Worm (Caenorhabditis elegans): ENCODE results near the gene npax-3.

The npax-3 gene

DNA sequence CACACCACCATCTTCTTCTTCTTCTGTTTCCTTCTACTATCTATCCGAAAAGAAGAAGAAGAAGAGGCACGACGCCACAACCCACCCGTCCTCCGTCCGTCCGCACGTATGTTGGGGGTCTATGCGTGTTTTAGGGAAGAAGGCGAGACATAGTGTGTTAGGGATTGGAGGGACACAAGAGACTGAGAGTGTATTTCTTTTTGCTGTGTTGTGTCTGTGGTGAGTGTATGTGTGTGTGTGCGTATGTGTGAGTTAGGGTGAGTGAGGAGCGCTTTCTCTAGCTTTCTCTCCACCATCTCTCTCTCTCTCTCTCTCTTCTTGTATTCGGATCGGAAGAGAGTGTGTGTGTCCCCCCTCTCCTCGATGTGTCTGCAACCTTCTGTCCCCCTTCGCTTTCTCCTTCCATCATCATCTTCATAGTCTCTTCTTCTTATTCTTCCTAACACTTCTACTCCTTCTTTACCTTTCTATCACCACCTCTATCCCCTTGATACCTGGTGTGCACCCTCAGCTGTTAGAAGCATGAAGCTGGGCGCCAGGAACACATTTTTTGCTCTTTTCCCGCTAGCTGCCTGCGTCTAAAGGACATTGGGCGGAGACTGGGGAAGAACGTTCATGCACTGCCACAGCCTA is 6.2 kb downstream of the npax-3 start (continued):
- TF ChIP-seq hmg-20 (GFP tag; IDR thresholded peaks at IDR 0.05), result no peak
- TF ChIP-seq hlh-12 (tag; optimal IDR thresholded peaks at IDR 0.05), result no peak
- no peak for TF ChIP-seq attf-3 (GFP tag; conservative IDR thresholded peaks at IDR 0.05)
- no peak for TF ChIP-seq snpc-1.3 (tag; optimal IDR thresholded peaks at IDR 0.05; ENCODE audit: insufficient read depth)
- no peak for TF ChIP-seq F57C9.4 (tag; optimal IDR thresholded peaks at IDR 0.05)
- TF ChIP-seq dpl-1 (GFP tag; optimal IDR thresholded peaks at IDR 0.05), result no peak
- TF ChIP-seq nhr-90 (tag; optimal IDR thresholded peaks at IDR 0.05), result no peak
- TF ChIP-seq Y95B8A.8 (GFP tag; IDR thresholded peaks at IDR 0.05), result no peak
- peak; percentile 28 for TF ChIP-seq F23B12.7 (tag; optimal IDR thresholded peaks at IDR 0.05; ENCODE audit: insufficient read depth)
- TF ChIP-seq mcd-1 (GFP tag; IDR thresholded peaks at IDR 0.05), result 0 out of 2 replicates have a peak, but pooled peaks have one; percentile 48
- peak; percentile 37 for TF ChIP-seq tbp1 (GFP tag; optimal IDR thresholded peaks at IDR 0.05)
- no peak for TF ChIP-seq mel-28 (tag; optimal IDR thresholded peaks at IDR 0.05; ENCODE audit: borderline replicate concordance)
- TF ChIP-seq nfya-2 (GFP tag; IDR thresholded peaks at IDR 0.05), result no peak
- TF ChIP-seq bed-2 (GFP tag; IDR thresholded peaks at IDR 0.05), result no peak
- no peak for TF ChIP-seq Y53F4B.3 (GFP tag; IDR thresholded peaks at IDR 0.05)

DNA sequence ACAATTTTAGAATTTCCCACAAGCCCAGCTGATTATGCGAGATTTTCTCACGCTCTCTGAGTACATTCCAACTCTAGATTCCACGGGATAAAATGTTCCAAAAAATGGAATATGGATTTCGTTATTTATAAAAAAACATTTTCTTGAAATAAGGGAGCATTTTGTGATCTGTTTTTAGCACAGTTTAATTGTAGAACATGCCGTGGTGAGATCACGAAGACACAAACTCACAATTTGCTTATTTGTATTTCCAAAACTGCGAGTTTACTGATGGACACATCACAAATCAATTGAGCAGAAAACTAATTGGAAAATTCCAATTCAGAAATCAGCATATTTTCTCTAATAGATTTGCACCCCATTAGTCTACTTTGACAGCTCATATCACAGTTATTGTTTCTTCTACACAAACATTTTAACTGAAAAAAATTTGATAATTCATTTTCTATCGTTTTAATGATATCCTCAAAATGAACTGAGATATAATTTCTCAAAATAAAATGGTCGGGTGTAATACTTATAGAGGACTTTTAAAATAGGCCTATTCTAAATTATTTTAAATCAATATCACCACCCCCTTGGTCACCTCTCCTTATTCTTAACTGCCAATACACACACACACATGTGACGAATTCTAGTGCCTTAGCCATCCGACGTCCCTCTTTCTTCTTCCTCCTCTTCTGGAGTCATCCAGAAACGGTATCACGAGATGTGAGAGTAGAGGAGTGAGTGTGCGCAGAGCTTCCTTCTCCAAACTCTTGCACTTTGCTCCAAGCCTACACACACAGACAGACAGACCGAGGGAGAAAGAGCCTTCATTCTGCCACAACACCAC is 6.9 kb downstream of the npax-3 start:
- no peak for TF ChIP-seq madf-6 (GFP tag; IDR thresholded peaks at IDR 0.05)
- TF ChIP-seq K11D2.4 (GFP tag; IDR thresholded peaks at IDR 0.05), result no peak
- no peak for TF ChIP-seq somi-1 (GFP tag; optimal IDR thresholded peaks at IDR 0.05)
- no peak for TF ChIP-seq ceh-91 (GFP tag; IDR thresholded peaks at IDR 0.05)
- no peak for TF ChIP-seq D2030.7 (GFP tag; IDR thresholded peaks at IDR 0.05)
- no peak for TF ChIP-seq snpc-1.1 (tag; optimal IDR thresholded peaks at IDR 0.05; ENCODE audit: insufficient read depth)
- TF ChIP-seq lag-1 (GFP tag; IDR thresholded peaks at IDR 0.05), result no peak
- no peak for TF ChIP-seq mes-4 (tag; optimal IDR thresholded peaks at IDR 0.05)
- TF ChIP-seq mxl-1 (tag; optimal IDR thresholded peaks at IDR 0.05), result no peak
- TF ChIP-seq lin-35 (GFP tag; optimal IDR thresholded peaks at IDR 0.05), result no peak
- no peak for TF ChIP-seq ccch-3 (GFP tag; optimal IDR thresholded peaks at IDR 0.05)
- TF ChIP-seq tlf-1 (GFP tag; optimal IDR thresholded peaks at IDR 0.05), result no peak
- TF ChIP-seq zfh-2 (GFP tag; conservative IDR thresholded peaks at IDR 0.05), result no peak
- no peak for TF ChIP-seq unc-130 (GFP tag; optimal IDR thresholded peaks at IDR 0.05)
- peak; percentile 68; the same call in 1 of the 2 replicates for TF ChIP-seq hsf-1 (GFP tag; IDR thresholded peaks at IDR 0.05)
- no peak for TF ChIP-seq efl-1 (GFP tag; optimal IDR thresholded peaks at IDR 0.05)
- no peak for TF ChIP-seq egl-18 (GFP tag; IDR thresholded peaks at IDR 0.05)
- TF ChIP-seq fkh-3 (tag; optimal IDR thresholded peaks at IDR 0.05), result peak; percentile 32
- no peak for TF ChIP-seq hmg-20 (GFP tag; IDR thresholded peaks at IDR 0.05)
- no peak for TF ChIP-seq rcor-1 (GFP tag; IDR thresholded peaks at IDR 0.05)
- 0 out of 2 replicates have a peak, but pooled peaks have one; percentile 5 for TF ChIP-seq aptf-3 (GFP tag; IDR thresholded peaks at IDR 0.05)
- no peak for TF ChIP-seq snpc-1.3 (tag; optimal IDR thresholded peaks at IDR 0.05; ENCODE audit: insufficient read depth)
- no peak for TF ChIP-seq lsl-1 (GFP tag; optimal IDR thresholded peaks at IDR 0.05)
- 0 out of 2 replicates have a peak, but pooled peaks have one; percentile 4 for TF ChIP-seq ceh-40 (GFP tag; IDR thresholded peaks at IDR 0.05)
- TF ChIP-seq lin-26 (GFP tag; IDR thresholded peaks at IDR 0.05), result peak; percentile 21; the same call in 1 of the 2 replicates
- TF ChIP-seq K12H6.12 (tag; optimal IDR thresholded peaks at IDR 0.05), result no peak
- TF ChIP-seq C17E4.6 (GFP tag; IDR thresholded peaks at IDR 0.05), result no peak
- no peak for TF ChIP-seq ztf-3 (GFP tag; optimal IDR thresholded peaks at IDR 0.05)
- no peak for TF ChIP-seq ceh-100 (GFP tag; IDR thresholded peaks at IDR 0.05)
- no peak for TF ChIP-seq B0261.1 (tag; optimal IDR thresholded peaks at IDR 0.05)
- no peak for TF ChIP-seq F37B4.10 (GFP tag; IDR thresholded peaks at IDR 0.05)
- TF ChIP-seq snpc-3.4 (tag; optimal IDR thresholded peaks at IDR 0.05), result no peak

Measured in whole organism, young adult.